Fruit fly (Drosophila melanogaster) whole organism, prepupa: ENCODE data around the gene slp1.
A peak's percentile ranks its signal among the peaks of the same experiment; 100 is the strongest.

ENCODE experiments used
- CG10631 ChIP-seq: fragments of 200-800 bp; sonication (Bioruptor generic); optimal IDR thresholded peaks from 2 replicates; lab custom pipeline; 2016; ENCODE audit warnings: missing biosample characterization, missing genetic modification characterization
- CG10669 ChIP-seq: fragments of 200-800 bp; sonication (Bioruptor generic); optimal IDR thresholded peaks from 3 replicates; lab custom pipeline; 2018; ENCODE audit warnings: missing biosample characterization, mild to moderate bottlenecking, missing genetic modification characterization, moderate library complexity
- CG11762 ChIP-seq: fragments of 200-800 bp; sonication (Bioruptor generic); optimal IDR thresholded peaks from 3 replicates; lab custom pipeline; 2016; ENCODE audit warnings: missing biosample characterization, missing genetic modification characterization; ENCODE audit not compliant: insufficient read depth
- CG11902 ChIP-seq: fragments of 200-800 bp; sonication (Bioruptor generic); optimal IDR thresholded peaks from 3 replicates; lab custom pipeline; 2016; ENCODE audit warnings: missing biosample characterization, missing genetic modification characterization
- CG15336 ChIP-seq: fragments of 200-800 bp; sonication (Bioruptor generic); IDR thresholded peaks from 2 replicates; pipeline ENCODE4 v1.3.6; 2022; ENCODE audit warnings: missing biosample characterization, missing genetic modification characterization
- CG1621 ChIP-seq: fragments of 200-800 bp; sonication (Bioruptor generic); optimal IDR thresholded peaks from 3 replicates; lab custom pipeline; 2018; ENCODE audit warnings: missing biosample characterization, mild to moderate bottlenecking, missing genetic modification characterization
- CG16779 ChIP-seq: fragments of 200-800 bp; sonication (Bioruptor generic); optimal IDR thresholded peaks from 3 replicates; lab custom pipeline; 2017; ENCODE audit warnings: missing biosample characterization, mild to moderate bottlenecking, missing genetic modification characterization
- CG3032 ChIP-seq: fragments of 200-800 bp; optimal IDR thresholded peaks from 2 replicates; lab custom pipeline; 2019; ENCODE audit warnings: missing biosample characterization, mild to moderate bottlenecking, missing genetic modification characterization, moderate library complexity
- CG31627 ChIP-seq: fragments of 200-800 bp; sonication (Bioruptor generic); optimal IDR thresholded peaks from 3 replicates; lab custom pipeline; 2016; ENCODE audit warnings: missing biosample characterization, missing genetic modification characterization
- CG32006 ChIP-seq: fragments of 200-800 bp; sonication (Bioruptor generic); optimal IDR thresholded peaks from 3 replicates; lab custom pipeline; 2017; ENCODE audit warnings: missing biosample characterization, mild to moderate bottlenecking, missing genetic modification characterization
- CG34406 ChIP-seq: fragments of 200-800 bp; sonication (Bioruptor generic); optimal IDR thresholded peaks from 3 replicates; lab custom pipeline; 2016; ENCODE audit warnings: missing biosample characterization, missing genetic modification characterization
- CG3919 ChIP-seq: fragments of 200-800 bp; sonication (Bioruptor generic); optimal IDR thresholded peaks from 3 replicates; lab custom pipeline; 2016; ENCODE audit warnings: missing biosample characterization, missing genetic modification characterization
- CG6163 ChIP-seq: fragments of 200-800 bp; sonication (Bioruptor generic); IDR thresholded peaks from 3 replicates; pipeline ENCODE4 v1.3.6; 2022; ENCODE audit warnings: missing biosample characterization, missing genetic modification characterization
- CG6276 ChIP-seq: fragments of 200-800 bp; sonication (Bioruptor generic); optimal IDR thresholded peaks from 2 replicates; lab custom pipeline; 2017; ENCODE audit warnings: missing biosample characterization, mild to moderate bottlenecking, missing genetic modification characterization
- CG6792 ChIP-seq: fragments of 200-800 bp; sonication (Bioruptor generic); optimal IDR thresholded peaks from 3 replicates; lab custom pipeline; 2016; ENCODE audit warnings: missing biosample characterization, missing genetic modification characterization
- CG6808 ChIP-seq: fragments of 200-800 bp; sonication (Bioruptor generic); optimal IDR thresholded peaks from 3 replicates; lab custom pipeline; 2017; ENCODE audit warnings: missing biosample characterization, missing genetic modification characterization, mild to moderate bottlenecking, moderate library complexity, missing genetic modification reagents
- CG6854 ChIP-seq: fragments of 200-800 bp; sonication (Bioruptor generic); optimal IDR thresholded peaks from 2 replicates; lab custom pipeline; 2017; ENCODE audit warnings: missing biosample characterization, mild to moderate bottlenecking, missing genetic modification characterization
- CG7368 ChIP-seq: fragments of 200-800 bp; sonication (Bioruptor generic); optimal IDR thresholded peaks from 3 replicates; lab custom pipeline; 2016; ENCODE audit warnings: missing biosample characterization, missing genetic modification characterization
- CG8119 ChIP-seq: fragments of 200-800 bp; sonication (Bioruptor generic); IDR thresholded peaks from 3 replicates; pipeline ENCODE4 v1.3.6; 2022; ENCODE audit warnings: missing biosample characterization, missing genetic modification characterization
- CG8319 ChIP-seq: fragments of 200-800 bp; sonication (Bioruptor generic); optimal IDR thresholded peaks from 3 replicates; lab custom pipeline; 2016; ENCODE audit warnings: missing biosample characterization, missing genetic modification characterization
- CG8632 ChIP-seq: fragments of 200-800 bp; sonication (Bioruptor generic); optimal IDR thresholded peaks from 3 replicates; lab custom pipeline; 2016; ENCODE audit warnings: missing biosample characterization, missing genetic modification characterization
- CG9139 ChIP-seq: fragments of 200-800 bp; sonication (Bioruptor generic); optimal IDR thresholded peaks from 3 replicates; lab custom pipeline; 2017; ENCODE audit warnings: missing biosample characterization, mild to moderate bottlenecking, missing genetic modification characterization
- Eip78C ChIP-seq: fragments of 200-800 bp; sonication (Bioruptor generic); peaks from one replicate; lab custom pipeline; 2016; ENCODE audit warnings: missing biosample characterization, missing genetic modification characterization
- Eip93F ChIP-seq: fragments of 200-800 bp; sonication (Bioruptor generic); optimal IDR thresholded peaks from 2 replicates; lab custom pipeline; 2016; ENCODE audit warnings: missing biosample characterization, mild to moderate bottlenecking, missing genetic modification characterization
- Ets21C ChIP-seq: fragments of 200-800 bp; sonication (Bioruptor generic); optimal IDR thresholded peaks from 3 replicates; lab custom pipeline; 2016; ENCODE audit warnings: missing biosample characterization, missing genetic modification characterization
- Ets96B ChIP-seq: fragments of 200-800 bp; optimal IDR thresholded peaks from 2 replicates; lab custom pipeline; 2019; ENCODE audit warnings: missing biosample characterization, mild to moderate bottlenecking, missing genetic modification characterization, moderate library complexity
- Gug ChIP-seq: fragments of 200-800 bp; sonication (Bioruptor generic); IDR thresholded peaks from 2 replicates; pipeline ENCODE4 v1.3.6; 2022; ENCODE audit warnings: missing biosample characterization, missing genetic modification characterization
- Hr38 ChIP-seq: sonication (Bioruptor generic); optimal IDR thresholded peaks from 2 replicates; lab custom pipeline; 2016; ENCODE audit warnings: missing biosample characterization, missing genetic modification characterization
- Lpt ChIP-seq: fragments of 200-800 bp; sonication (Bioruptor generic); optimal IDR thresholded peaks from 3 replicates; lab custom pipeline; 2016; ENCODE audit warnings: missing biosample characterization, missing genetic modification characterization
- Met ChIP-seq: fragments of 200-800 bp; sonication (Bioruptor generic); optimal IDR thresholded peaks from 3 replicates; lab custom pipeline; 2016; ENCODE audit warnings: missing biosample characterization, missing genetic modification characterization
- Smox ChIP-seq: fragments of 200-800 bp; sonication (Bioruptor generic); optimal IDR thresholded peaks from 3 replicates; lab custom pipeline; 2016; ENCODE audit warnings: missing biosample characterization, missing genetic modification characterization
- Sox14 ChIP-seq: fragments of 200-800 bp; sonication (Bioruptor generic); optimal IDR thresholded peaks from 3 replicates; lab custom pipeline; 2016; ENCODE audit warnings: missing biosample characterization, missing genetic modification characterization
- Sox15 ChIP-seq: fragments of 200-800 bp; sonication (Bioruptor generic); optimal IDR thresholded peaks from 3 replicates; lab custom pipeline; 2016; ENCODE audit warnings: missing biosample characterization, missing genetic modification characterization
- achi ChIP-seq: fragments of 200-800 bp; sonication (Bioruptor generic); optimal IDR thresholded peaks from 3 replicates; lab custom pipeline; 2016; ENCODE audit warnings: missing biosample characterization, missing genetic modification characterization
- acj6 ChIP-seq: fragments of 200-800 bp; sonication (Bioruptor generic); optimal IDR thresholded peaks from 3 replicates; lab custom pipeline; 2016; ENCODE audit warnings: missing biosample characterization, missing genetic modification characterization
- dsx ChIP-seq: fragments of 200-800 bp; optimal IDR thresholded peaks from 3 replicates; lab custom pipeline; 2019; ENCODE audit warnings: missing biosample characterization, mild to moderate bottlenecking, missing genetic modification characterization, moderate library complexity; ENCODE audit not compliant: poor library complexity, severe bottlenecking
- eg ChIP-seq: fragments of 200-800 bp; sonication (Bioruptor generic); IDR thresholded peaks from 3 replicates; pipeline ENCODE4 v1.3.6; 2022; ENCODE audit warnings: missing biosample characterization, missing genetic modification characterization
- esn ChIP-seq: fragments of 200-800 bp; sonication (Bioruptor generic); optimal IDR thresholded peaks from 2 replicates; lab custom pipeline; 2016; ENCODE audit warnings: missing biosample characterization, mild to moderate bottlenecking, missing genetic modification characterization, moderate library complexity
- fd59A ChIP-seq: fragments of 200-800 bp; sonication (Bioruptor generic); optimal IDR thresholded peaks from 2 replicates; lab custom pipeline; 2017; ENCODE audit warnings: missing biosample characterization, mild to moderate bottlenecking, missing genetic modification characterization, missing genetic modification reagents
- fkh ChIP-seq: fragments of 200-800 bp; sonication (Bioruptor generic); optimal IDR thresholded peaks from 3 replicates; lab custom pipeline; 2017; ENCODE audit warnings: missing biosample characterization, mild to moderate bottlenecking, missing genetic modification characterization, moderate library complexity
- lz ChIP-seq: fragments of 200-800 bp; sonication (Bioruptor generic); optimal IDR thresholded peaks from 3 replicates; lab custom pipeline; 2016; ENCODE audit warnings: missing biosample characterization, missing genetic modification characterization
- spab ChIP-seq: fragments of 200-800 bp; sonication (Bioruptor generic); optimal IDR thresholded peaks from 2 replicates; lab custom pipeline; 2017; ENCODE audit warnings: missing biosample characterization, mild to moderate bottlenecking, missing genetic modification characterization, missing genetic modification reagents
- ss ChIP-seq, 2 experiments: fragments of 200-800 bp; sonication (Bioruptor generic); optimal IDR thresholded peaks; 2 replicates in 1 of 2; 3 replicates in 1 of 2; lab custom pipeline; 2017 to 2018; ENCODE audit warnings: mild to moderate bottlenecking in 2 of 2, missing biosample characterization in 2 of 2, missing genetic modification characterization in 2 of 2, moderate library complexity in 1 of 2
- svp ChIP-seq: fragments of 200-800 bp; sonication (Bioruptor generic); peaks from one replicate; lab custom pipeline; 2016; ENCODE audit warnings: missing biosample characterization, missing genetic modification characterization
- topi ChIP-seq: fragments of 200-800 bp; sonication (Bioruptor generic); optimal IDR thresholded peaks from 3 replicates; lab custom pipeline; 2016; ENCODE audit warnings: missing biosample characterization, missing genetic modification characterization
- vri ChIP-seq: fragments of 200-800 bp; sonication (Bioruptor generic); optimal IDR thresholded peaks from 3 replicates; lab custom pipeline; 2016; ENCODE audit warnings: missing biosample characterization, mild to moderate bottlenecking, missing genetic modification characterization

slp1 gene

DNA sequence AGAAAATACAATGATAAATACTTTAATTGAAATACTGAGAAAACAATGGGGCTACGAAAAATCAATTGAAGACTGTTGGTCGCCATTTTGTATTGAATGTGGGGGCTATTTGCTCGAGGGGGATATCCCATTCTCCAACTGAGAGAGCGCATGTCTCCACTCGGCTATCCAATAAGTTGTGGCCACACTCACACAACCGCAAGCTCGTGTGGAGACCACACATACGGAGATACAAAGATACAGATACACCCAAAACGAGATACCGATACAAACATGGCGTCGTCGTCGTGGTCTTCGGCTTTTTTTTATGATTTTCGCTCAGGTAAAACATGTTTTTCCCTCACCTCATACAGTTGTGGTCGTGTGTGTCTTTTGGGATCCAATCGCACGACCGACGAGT, 9.7 kb downstream of the slp1 start:
- TF ChIP-seq CG11902 (GFP tag; lab: Kevin White, UChicago) (no peak), ss (GFP tag; optimal IDR thresholded peaks at IDR 0.05; lab: Kevin White, UChicago) (peak in 1 of 2 experiments; percentile 2), CG16779 (tag; lab: Kevin White, UChicago) (no peak), Smox (GFP tag; lab: Kevin White, UChicago) (no peak), fkh (GFP tag; lab: Kevin White, UChicago) (peak; percentile 28), Eip78C (GFP tag; lab: Kevin White, UChicago) (peak; percentile 43), CG6163 (GFP tag; lab: Robert Waterston, UW) (peak; percentile 71; the same call in 2 of the 3 replicates)

dm6 chr2L:3836440-3836890, 11.0 kb downstream of the slp1 start, which contains the start of gene slp2:
TSS of gene slp2 (plus strand) at chr2L:3836840.
- TF ChIP-seq esn (GFP tag; lab: Kevin White, UChicago) (no peak), CG11902 (GFP tag; lab: Kevin White, UChicago) (no peak), CG11762 (GFP tag; lab: Kevin White, UChicago) (no peak), CG15336 (0 out of 2 replicates have a peak, but pooled peaks have one; percentile 13), fkh (GFP tag; lab: Kevin White, UChicago) (no peak), eg (GFP tag; lab: Robert Waterston, UW) (0 out of 3 replicates have a peak, but pooled peaks have one; percentile 14), Eip78C (GFP tag; lab: Kevin White, UChicago) (peak; percentile 21), Sox15 (GFP tag; lab: Kevin White, UChicago) (no peak), svp (GFP tag; lab: Kevin White, UChicago) (no peak)

DNA sequence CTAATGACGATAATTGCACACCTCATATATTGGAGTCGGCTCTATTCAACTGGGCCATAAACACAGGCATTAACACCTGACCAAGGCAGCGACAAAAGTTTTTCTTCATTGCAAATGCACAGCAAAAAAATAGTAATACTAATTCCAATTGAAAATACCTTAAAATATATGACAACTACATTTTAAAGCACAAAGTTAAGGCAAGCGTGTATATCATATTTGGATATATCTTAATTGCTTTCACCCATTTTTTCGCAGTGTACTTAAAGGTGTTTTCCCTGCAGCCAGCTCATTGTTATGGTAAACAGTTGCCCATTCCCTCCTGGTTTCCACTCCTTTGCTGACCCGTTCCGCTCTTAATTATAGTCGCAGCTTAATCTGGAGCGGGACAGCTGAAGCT, 15.5 kb downstream of the slp1 start:
- TF ChIP-seq CG6792 (no peak), fkh (GFP tag; lab: Kevin White, UChicago) (no peak), dsx (GFP tag; lab: Kevin White, UChicago) (peak; percentile 1), Ets21C (GFP tag; lab: Kevin White, UChicago) (no peak), Sox15 (GFP tag; lab: Kevin White, UChicago) (no peak), Met (GFP tag; lab: Kevin White, UChicago) (peak; percentile 4), Smox (GFP tag; lab: Kevin White, UChicago) (no peak), acj6 (GFP tag; lab: Kevin White, UChicago) (no peak), CG10669 (GFP tag; lab: Kevin White, UChicago) (peak; percentile 18), CG6276 (GFP tag; lab: Kevin White, UChicago) (no peak), CG8119 (no peak), CG16779 (tag; lab: Kevin White, UChicago) (no peak), CG31627 (GFP tag; lab: Kevin White, UChicago) (no peak), Gug (GFP tag; lab: Robert Waterston, UW) (no peak), Hr38 (GFP tag; lab: Kevin White, UChicago) (no peak), lz (GFP tag; lab: Kevin White, UChicago) (no peak), CG1621 (tag; lab: Kevin White, UChicago) (no peak), CG8632 (no peak), spab (peak; percentile 5), CG34406 (no peak), CG9139 (GFP tag; lab: Kevin White, UChicago) (no peak), CG8319 (peak; percentile 2), CG10631 (peak; percentile 11), CG3919 (peak; percentile 14), CG6163 (GFP tag; lab: Robert Waterston, UW) (0 out of 3 replicates have a peak, but pooled peaks have one; percentile 18), Lpt (GFP tag; lab: Kevin White, UChicago) (no peak), vri (GFP tag; lab: Kevin White, UChicago) (no peak), ss (GFP tag; optimal IDR thresholded peaks at IDR 0.05; lab: Kevin White, UChicago) (no peak), Sox14 (GFP tag; lab: Kevin White, UChicago) (no peak), Eip93F (GFP tag; lab: Kevin White, UChicago) (no peak), CG3032 (tag; lab: Kevin White, UChicago) (peak; percentile 18), achi (GFP tag; lab: Kevin White, UChicago) (peak; percentile 8), topi (GFP tag; lab: Kevin White, UChicago) (peak; percentile 11), CG6854 (GFP tag; lab: Kevin White, UChicago) (no peak), fd59A (GFP tag; lab: Kevin White, UChicago) (no peak), CG7368 (no peak), CG32006 (GFP tag; lab: Kevin White, UChicago) (no peak), CG6808 (GFP tag; lab: Kevin White, UChicago) (peak; percentile 10), Eip78C (GFP tag; lab: Kevin White, UChicago) (peak; percentile 56), Ets96B (tag; lab: Kevin White, UChicago) (peak; percentile 32)
